Worm (Caenorhabditis elegans): Measurements from ENCODE around the gene F21G4.3.

F21G4.3 gene

ce11 chrX:9851745-9852330 is 43.1 kb upstream of the F21G4.3 start, which contains the start of gene lec-7:
Gene lec-7 (plus strand): TSS chrX:9852041.
- TF ChIP-seq mdl-1 (tag; optimal IDR thresholded peaks at IDR 0.05) (no peak), jun-1 (tag; optimal IDR thresholded peaks at IDR 0.05) (no peak), dmd-6 (GFP tag; IDR thresholded peaks at IDR 0.05) (peak; percentile 49), dve-1 (tag; optimal IDR thresholded peaks at IDR 0.05; ENCODE audit: insufficient read depth) (peak; percentile 39), nhr-102 (tag; optimal IDR thresholded peaks at IDR 0.05) (no peak), zip-11 (GFP tag; IDR thresholded peaks at IDR 0.05) (no peak), aha-1 (tag) (no peak), cey-2 (tag; optimal IDR thresholded peaks at IDR 0.05; ENCODE audit: borderline replicate concordance, insufficient read depth) (no peak), dpl-1 (GFP tag; optimal IDR thresholded peaks at IDR 0.05) (no peak), nhr-28 (tag; optimal IDR thresholded peaks at IDR 0.05) (peak; percentile 25), zfp-2 (tag; optimal IDR thresholded peaks at IDR 0.05) (no peak), duxl-1 (tag; optimal IDR thresholded peaks at IDR 0.05; ENCODE audit: poor library complexity) (no peak), pha-4 (GFP tag; IDR thresholded peaks at IDR 0.05) (no peak), pha-4 (tag; optimal IDR thresholded peaks at IDR 0.05) (peak; percentile 89), hlh-11 (tag; optimal IDR thresholded peaks at IDR 0.05) (no peak), F26F4.8 (GFP tag; conservative IDR thresholded peaks at IDR 0.05) (no peak), zfp-3 (GFP tag; conservative IDR thresholded peaks at IDR 0.05) (no peak), nhr-42 (GFP tag; IDR thresholded peaks at IDR 0.05) (no peak), pqm-1 (tag; optimal IDR thresholded peaks at IDR 0.05) (peak; percentile 26)

- TF ChIP-seq zfp-3 (GFP tag; conservative IDR thresholded peaks at IDR 0.05) (no peak), nhr-77 (tag; optimal IDR thresholded peaks at IDR 0.05) (no peak), fos-1 (tag; optimal IDR thresholded peaks at IDR 0.05) (no peak), F44E2.7 (GFP tag; IDR thresholded peaks at IDR 0.05) (no peak), ceh-20 (GFP tag; IDR thresholded peaks at IDR 0.05) (no peak), nhr-102 (tag; optimal IDR thresholded peaks at IDR 0.05) (no peak), egl-27 (tag; optimal IDR thresholded peaks at IDR 0.05) (no peak), nhr-10 (tag; optimal IDR thresholded peaks at IDR 0.05) (no peak)
Observed at ce11 chrX:9856618-9857017, 38.3 kb upstream of the F21G4.3 start, which contains the start of gene R07B1.11. Gene R07B1.11 (plus strand): TSS chrX:9856918.

- no peak for TF ChIP-seq skn-1 (tag; optimal IDR thresholded peaks at IDR 0.05)
- TF ChIP-seq hlh-30 (tag; optimal IDR thresholded peaks at IDR 0.05; ENCODE audit: insufficient read depth): peak; percentile 2
- no peak for TF ChIP-seq nhr-25 (tag; optimal IDR thresholded peaks at IDR 0.05; ENCODE audit: borderline replicate concordance, insufficient read depth)
- peak; percentile 92 for TF ChIP-seq nhr-28 (tag; optimal IDR thresholded peaks at IDR 0.05)
- TF ChIP-seq nhr-77 (tag; optimal IDR thresholded peaks at IDR 0.05): peak; percentile 17
- no peak for TF ChIP-seq daf-16 (GFP tag; optimal IDR thresholded peaks at IDR 0.05)
- TF ChIP-seq daf-16 (tag; optimal IDR thresholded peaks at IDR 0.05): peak; percentile 74
- peak; percentile 71 for TF ChIP-seq php-3 (GFP tag; IDR thresholded peaks at IDR 0.05)
- no peak for TF ChIP-seq snpc-1.2 (GFP tag; IDR thresholded peaks at IDR 0.05)
- TF ChIP-seq dmd-6 (GFP tag; IDR thresholded peaks at IDR 0.05): peak; percentile 76
- no peak for TF ChIP-seq unc-39 (tag; optimal IDR thresholded peaks at IDR 0.05)
- peak; percentile 91 for TF ChIP-seq pqm-1 (tag; optimal IDR thresholded peaks at IDR 0.05)
- TF ChIP-seq F26F4.8 (GFP tag; conservative IDR thresholded peaks at IDR 0.05): no peak
- TF ChIP-seq nhr-102 (tag; optimal IDR thresholded peaks at IDR 0.05): no peak
- peak; percentile 74; the same call in 1 of the 2 replicates for TF ChIP-seq tra-1 (GFP tag; IDR thresholded peaks at IDR 0.05)
- TF ChIP-seq dve-1 (tag; optimal IDR thresholded peaks at IDR 0.05; ENCODE audit: insufficient read depth): peak; percentile 83
- TF ChIP-seq nhr-6 (tag; optimal IDR thresholded peaks at IDR 0.05): peak; percentile 8
- TF ChIP-seq hlh-11 (tag; optimal IDR thresholded peaks at IDR 0.05): peak; percentile 67
Observed at ce11 chrX:9858069-9858468, 36.9 kb upstream of the F21G4.3 start, which contains the start of gene scav-5. Gene scav-5 (plus strand): TSS chrX:9858365.

Data from whole organism, L4 larva.